Worm (Caenorhabditis elegans): Measurements from ENCODE around the gene tufm-1.

tufm-1 gene

ce11 chrIII:2814919-2815554 is at the start of gene tufm-1:
Gene tufm-1, minus strand, starts transcription at chrIII:2814969.
- TF ChIP-seq mep-1 (tag; optimal IDR thresholded peaks at IDR 0.05) (peak; percentile 64), ces-1 (GFP tag; optimal IDR thresholded peaks at IDR 0.05) (peak; percentile 84), lsy-2 (tag; optimal IDR thresholded peaks at IDR 0.05) (peak; percentile 94), nhr-28 (tag; optimal IDR thresholded peaks at IDR 0.05) (no peak), flh-1 (GFP tag; optimal IDR thresholded peaks at IDR 0.05) (no peak), nhr-237 (tag; optimal IDR thresholded peaks at IDR 0.05) (peak; percentile 47), elt-3 (tag; optimal IDR thresholded peaks at IDR 0.05) (no peak), lin-13 (tag; optimal IDR thresholded peaks at IDR 0.05) (peak; percentile 64)

ce11 chrIII:2858334-2858733 is 43.6 kb upstream of the tufm-1 start:
- no peak for TF ChIP-seq hlh-1 (tag; optimal IDR thresholded peaks at IDR 0.05)
- TF ChIP-seq tbx-8 (GFP tag; optimal IDR thresholded peaks at IDR 0.05): no peak
- TF ChIP-seq sem-2 (GFP tag; optimal IDR thresholded peaks at IDR 0.05): no peak
- no peak for TF ChIP-seq sptf-1 (tag; optimal IDR thresholded peaks at IDR 0.05)
- TF ChIP-seq nhr-76 (tag; optimal IDR thresholded peaks at IDR 0.05): no peak
- TF ChIP-seq ceh-83 (GFP tag; optimal IDR thresholded peaks at IDR 0.05): no peak
- TF ChIP-seq nhr-2 (tag; optimal IDR thresholded peaks at IDR 0.05): no peak
- no peak for TF ChIP-seq unc-120 (tag; optimal IDR thresholded peaks at IDR 0.05; ENCODE audit: poor library complexity, severe bottlenecking)
- no peak for TF ChIP-seq drap-1 (GFP tag; optimal IDR thresholded peaks at IDR 0.05)
- no peak for TF ChIP-seq snpc-4 (tag; optimal IDR thresholded peaks at IDR 0.05)
- no peak for TF ChIP-seq ztf-11 (tag; optimal IDR thresholded peaks at IDR 0.05)
- TF ChIP-seq ceh-43 (GFP tag; optimal IDR thresholded peaks at IDR 0.05): no peak
- TF ChIP-seq lin-13 (tag; optimal IDR thresholded peaks at IDR 0.05): no peak
- no peak for TF ChIP-seq unc-62 (GFP tag; optimal IDR thresholded peaks at IDR 0.05)
- no peak for TF ChIP-seq lin-32 (GFP tag; optimal IDR thresholded peaks at IDR 0.05)
- no peak for TF ChIP-seq elt-3 (tag; optimal IDR thresholded peaks at IDR 0.05)
- TF ChIP-seq flh-1 (GFP tag; optimal IDR thresholded peaks at IDR 0.05): no peak
- TF ChIP-seq ceh-39 (tag; optimal IDR thresholded peaks at IDR 0.05): no peak
- no peak for TF ChIP-seq M03D4.4 (tag; optimal IDR thresholded peaks at IDR 0.05)
- no peak for TF ChIP-seq mep-1 (tag; optimal IDR thresholded peaks at IDR 0.05)

ce11 chrIII:2855929-2856328 is 41.2 kb upstream of the tufm-1 start, which contains the start of gene F56F11.4:
Gene F56F11.4, plus strand, starts transcription at chrIII:2856229.
- no peak for TF ChIP-seq cnd-1 (tag; optimal IDR thresholded peaks at IDR 0.05)
- TF ChIP-seq mab-5 (tag; optimal IDR thresholded peaks at IDR 0.05): no peak
- TF ChIP-seq sptf-1 (tag; optimal IDR thresholded peaks at IDR 0.05): no peak
- no peak for TF ChIP-seq ces-1 (GFP tag; optimal IDR thresholded peaks at IDR 0.05)
- no peak for TF ChIP-seq unc-62 (GFP tag; optimal IDR thresholded peaks at IDR 0.05)
- TF ChIP-seq mep-1 (tag; optimal IDR thresholded peaks at IDR 0.05): no peak
- TF ChIP-seq mls-2 (tag; optimal IDR thresholded peaks at IDR 0.05): no peak
- TF ChIP-seq nhr-12 (tag; optimal IDR thresholded peaks at IDR 0.05): no peak
- TF ChIP-seq ceh-83 (GFP tag; optimal IDR thresholded peaks at IDR 0.05): no peak
- TF ChIP-seq elt-1 (tag; optimal IDR thresholded peaks at IDR 0.05; ENCODE audit: borderline replicate concordance, insufficient read depth): no peak
- no peak for TF ChIP-seq lin-13 (tag; optimal IDR thresholded peaks at IDR 0.05)

ce11 chrIII:2846747-2847146 is 32.0 kb upstream of the tufm-1 start, which contains the start of gene H34I24.1:
Gene H34I24.1, plus strand, starts transcription at chrIII:2847047.
- peak; percentile 17 for TF ChIP-seq zip-8 (tag; optimal IDR thresholded peaks at IDR 0.05)

ce11 chrIII:2841856-2842373 is 27.1 kb upstream of the tufm-1 start, which contains the start of gene H34I24.2:
Gene H34I24.2, plus strand, starts transcription at chrIII:2842044.
- no peak for TF ChIP-seq snpc-4 (tag; optimal IDR thresholded peaks at IDR 0.05)
- TF ChIP-seq blmp-1 (tag; optimal IDR thresholded peaks at IDR 0.05): no peak
- no peak for TF ChIP-seq ceh-43 (GFP tag; optimal IDR thresholded peaks at IDR 0.05)
- no peak for TF ChIP-seq ceh-39 (tag; optimal IDR thresholded peaks at IDR 0.05)
- no peak for TF ChIP-seq lsy-2 (tag; optimal IDR thresholded peaks at IDR 0.05)
